Worm (Caenorhabditis elegans): ENCODE data around the gene C46C11.4.

The C46C11.4 gene

DNA sequence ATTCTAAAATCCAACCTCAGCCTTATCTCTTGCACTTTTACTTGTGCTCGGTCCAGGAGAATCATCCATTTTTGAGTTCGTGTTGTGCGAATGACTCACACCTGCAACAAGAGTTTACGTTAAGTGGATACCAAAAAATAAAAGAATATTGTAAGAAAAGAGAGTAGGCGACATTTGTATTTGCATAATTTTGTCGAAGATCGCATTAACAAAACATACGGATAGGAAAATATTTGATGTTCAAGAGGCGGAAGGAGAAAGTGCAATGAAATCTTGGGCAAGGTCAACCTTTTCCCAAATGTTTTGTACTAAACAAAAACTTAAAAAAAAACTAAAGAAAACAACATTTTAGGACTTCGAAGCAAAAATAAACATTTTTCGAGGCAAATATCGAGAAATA is 41.2 kb downstream of the C46C11.4 start, which contains the start of gene spat-3:
TSS of gene spat-3 (minus strand) at position 101 of the 400 bp plus-strand sequence.
- TF ChIP-seq nhr-21 (tag; optimal IDR thresholded peaks at IDR 0.05) = no peak
- TF ChIP-seq mdl-1 (tag; optimal IDR thresholded peaks at IDR 0.05) = no peak
- TF ChIP-seq unc-55 (GFP tag; optimal IDR thresholded peaks at IDR 0.05) = no peak

DNA sequence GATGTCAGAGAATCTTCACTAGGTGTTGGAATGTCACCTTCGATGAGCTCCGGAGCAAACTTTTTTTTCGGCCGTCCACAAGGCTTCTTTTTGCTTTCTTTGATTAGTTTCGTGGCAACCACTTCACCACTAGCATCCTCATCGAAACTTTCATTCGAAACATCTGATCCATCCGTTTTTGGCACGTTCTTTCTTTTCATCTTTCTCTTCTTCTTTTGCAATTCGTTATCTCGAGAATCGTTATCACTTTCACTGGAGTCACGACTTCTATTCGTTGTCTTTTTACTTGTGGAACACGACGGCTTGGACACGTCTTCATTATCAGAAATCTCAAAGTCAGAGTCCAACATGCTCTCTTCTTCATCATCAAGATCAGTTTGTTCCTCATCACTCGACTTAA is 42.8 kb downstream of the C46C11.4 start:
- TF ChIP-seq aly-2 (tag; optimal IDR thresholded peaks at IDR 0.05) (no peak), nhr-10 (tag; optimal IDR thresholded peaks at IDR 0.05) (no peak), skn-1 (tag; optimal IDR thresholded peaks at IDR 0.05) (no peak), alr-1 (tag; optimal IDR thresholded peaks at IDR 0.05) (no peak), nhr-21 (tag; optimal IDR thresholded peaks at IDR 0.05) (no peak), Y55F3AM.14 (GFP tag; optimal IDR thresholded peaks at IDR 0.05) (no peak), elt-3 (tag; optimal IDR thresholded peaks at IDR 0.05) (no peak), dmd-4 (tag; optimal IDR thresholded peaks at IDR 0.05) (no peak), R02D3.7 (tag; optimal IDR thresholded peaks at IDR 0.05) (no peak)

DNA sequence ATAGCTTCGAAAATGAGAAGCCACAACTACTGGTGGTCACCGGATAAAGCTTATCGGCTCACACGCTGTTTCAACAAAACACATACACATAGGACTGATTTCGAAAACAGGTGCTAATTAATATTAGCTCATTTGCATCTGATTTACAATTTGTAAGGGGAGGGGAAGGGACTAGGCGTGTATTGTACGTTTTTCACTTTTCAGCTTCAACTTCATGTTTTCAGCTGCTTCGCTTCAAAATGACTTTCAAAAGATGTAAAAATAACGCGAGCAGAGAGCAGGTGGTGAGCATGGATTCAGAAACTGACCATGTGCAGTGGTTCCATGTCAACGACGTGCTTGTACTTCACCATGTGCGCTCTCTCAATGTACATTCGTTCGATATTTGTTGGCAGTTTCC is 46.0 kb downstream of the C46C11.4 start:
- TF ChIP-seq R02D3.7 (tag; optimal IDR thresholded peaks at IDR 0.05) (no peak), blmp-1 (tag; optimal IDR thresholded peaks at IDR 0.05; ENCODE audit: insufficient read depth) (no peak), ceh-16 (tag; optimal IDR thresholded peaks at IDR 0.05) (no peak), C34F6.9 (tag; optimal IDR thresholded peaks at IDR 0.05) (no peak), unc-62 (GFP tag; optimal IDR thresholded peaks at IDR 0.05) (no peak), nhr-25 (tag; optimal IDR thresholded peaks at IDR 0.05) (no peak), nhr-77 (tag; optimal IDR thresholded peaks at IDR 0.05) (no peak), elt-1 (tag; optimal IDR thresholded peaks at IDR 0.05) (no peak), F13H6.1 (tag; optimal IDR thresholded peaks at IDR 0.05) (no peak), crh-2 (tag; optimal IDR thresholded peaks at IDR 0.05) (no peak), peb-1 (tag; optimal IDR thresholded peaks at IDR 0.05) (no peak), ceh-82 (tag; optimal IDR thresholded peaks at IDR 0.05) (no peak), lsy-2 (tag; optimal IDR thresholded peaks at IDR 0.05) (no peak), nhr-237 (tag; optimal IDR thresholded peaks at IDR 0.05) (no peak)

DNA sequence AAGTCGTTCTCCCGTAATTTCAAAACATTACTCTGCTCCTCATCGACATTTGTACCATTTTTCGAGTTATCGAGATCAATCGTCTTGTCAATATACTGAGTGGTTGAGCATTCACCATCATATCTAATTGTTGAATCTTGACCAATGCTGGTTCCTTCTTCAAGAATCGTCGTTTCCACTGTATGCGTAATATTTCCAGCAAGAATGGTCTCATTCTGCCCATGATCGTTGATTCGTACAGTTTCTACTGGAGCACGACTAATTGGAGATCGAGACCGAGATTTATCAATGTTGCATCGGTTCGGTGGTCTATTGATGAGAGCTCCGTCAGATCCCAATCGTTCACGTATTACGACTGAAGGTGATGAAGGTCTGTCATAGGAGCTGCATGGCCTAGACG is 47.5 kb downstream of the C46C11.4 start:
- no peak for TF ChIP-seq nhr-21 (tag; optimal IDR thresholded peaks at IDR 0.05)
- TF ChIP-seq unc-55 (GFP tag; optimal IDR thresholded peaks at IDR 0.05) = no peak
- no peak for TF ChIP-seq lsy-2 (tag; optimal IDR thresholded peaks at IDR 0.05)
- no peak for TF ChIP-seq ama-1 (optimal IDR thresholded peaks at IDR 0.05)
- TF ChIP-seq unc-39 (tag; optimal IDR thresholded peaks at IDR 0.05) = no peak
- TF ChIP-seq nhr-129 (tag; optimal IDR thresholded peaks at IDR 0.05) = no peak
- no peak for TF ChIP-seq nhr-11 (tag; optimal IDR thresholded peaks at IDR 0.05)
- TF ChIP-seq nhr-12 (tag; optimal IDR thresholded peaks at IDR 0.05) = no peak
- no peak for TF ChIP-seq mdl-1 (tag; optimal IDR thresholded peaks at IDR 0.05)
- TF ChIP-seq aly-2 (tag; optimal IDR thresholded peaks at IDR 0.05) = no peak
- TF ChIP-seq R02D3.7 (tag; optimal IDR thresholded peaks at IDR 0.05) = no peak

DNA sequence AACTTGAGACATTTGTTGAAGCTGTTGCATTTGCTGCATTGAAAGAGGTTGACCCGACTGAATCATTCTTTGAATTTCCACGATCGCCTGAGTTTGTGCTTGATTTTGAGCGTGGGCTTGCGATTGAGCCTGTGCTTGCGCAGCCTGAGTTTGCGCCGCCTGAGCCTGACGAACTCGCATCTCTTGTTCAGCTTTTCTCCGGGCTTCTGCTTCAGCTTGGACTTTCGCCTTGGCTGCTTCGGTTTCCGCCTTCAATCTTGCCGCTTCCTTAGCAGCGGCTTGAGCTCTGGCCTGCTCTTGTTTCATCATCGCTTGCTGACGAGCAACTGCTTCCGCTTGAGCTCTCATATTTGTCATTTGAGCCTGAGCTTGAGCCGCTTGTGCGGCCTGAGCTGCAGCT is 49.6 kb downstream of the C46C11.4 start:
- TF ChIP-seq skn-1 (tag; optimal IDR thresholded peaks at IDR 0.05) = no peak
- TF ChIP-seq lin-39 (tag; optimal IDR thresholded peaks at IDR 0.05) = no peak
- no peak for TF ChIP-seq sem-4 (tag; optimal IDR thresholded peaks at IDR 0.05)
- TF ChIP-seq unc-55 (GFP tag; optimal IDR thresholded peaks at IDR 0.05) = no peak
- TF ChIP-seq lin-13 (GFP tag; optimal IDR thresholded peaks at IDR 0.05) = no peak
- TF ChIP-seq nhr-77 (tag; optimal IDR thresholded peaks at IDR 0.05) = no peak
- TF ChIP-seq nhr-10 (tag; optimal IDR thresholded peaks at IDR 0.05) = no peak
- TF ChIP-seq ztf-11 (tag; optimal IDR thresholded peaks at IDR 0.05) = no peak
- no peak for TF ChIP-seq nhr-25 (tag; optimal IDR thresholded peaks at IDR 0.05)
- TF ChIP-seq peb-1 (tag; optimal IDR thresholded peaks at IDR 0.05) = no peak
- no peak for TF ChIP-seq ceh-16 (tag; optimal IDR thresholded peaks at IDR 0.05)
- no peak for TF ChIP-seq ztf-4 (tag; optimal IDR thresholded peaks at IDR 0.05)
- no peak for TF ChIP-seq zag-1 (tag; optimal IDR thresholded peaks at IDR 0.05)
- no peak for TF ChIP-seq crh-2 (tag; optimal IDR thresholded peaks at IDR 0.05)
- TF ChIP-seq R02D3.7 (tag; optimal IDR thresholded peaks at IDR 0.05) = no peak
- TF ChIP-seq sma-3 (GFP tag; optimal IDR thresholded peaks at IDR 0.05) = no peak
- TF ChIP-seq gmeb-1 (tag; optimal IDR thresholded peaks at IDR 0.05) = no peak
- no peak for TF ChIP-seq F13H6.1 (tag; optimal IDR thresholded peaks at IDR 0.05)
- TF ChIP-seq elt-3 (tag; optimal IDR thresholded peaks at IDR 0.05) = no peak
- no peak for TF ChIP-seq nhr-6 (tag; optimal IDR thresholded peaks at IDR 0.05)

All from whole organism, L2 larva.